Worm (Caenorhabditis elegans) whole organism, midembryonic: ENCODE data around the gene sym-1.
A peak's percentile ranks its signal among the peaks of the same experiment; 100 is the strongest.

Experiments
- T22C8.4 ChIP-seq: fragments of 200-800 bp; sonication (Bioruptor generic); IDR thresholded peaks from 2 replicates; pipeline ENCODE4 v1.3.6; 2022; ENCODE audit warnings: missing genetic modification characterization, missing compliant biosample characterization
- cog-1 ChIP-seq: sonication (generic microtip); optimal IDR thresholded peaks from 2 replicates; lab custom pipeline; 2016; ENCODE audit warnings: missing genetic modification characterization, missing compliant biosample characterization
- flt-1 ChIP-seq: fragments of 200-800 bp; sonication (Bioruptor generic); IDR thresholded peaks from 2 replicates; pipeline ENCODE4 v1.3.6; 2022; ENCODE audit warnings: missing genetic modification characterization, missing compliant biosample characterization
- klf-2 ChIP-seq: fragments of 200-800 bp; sonication (Bioruptor generic); conservative IDR thresholded peaks from 2 replicates; pipeline ENCODE4 v1.3.6; 2022; ENCODE audit warnings: missing genetic modification reagents, missing genetic modification characterization, missing compliant biosample characterization
- med-1 ChIP-seq: sonication (generic microtip); optimal IDR thresholded peaks from 2 replicates; lab custom pipeline; 2017; ENCODE audit warnings: missing genetic modification characterization, mild to moderate bottlenecking, missing compliant biosample characterization, antibody characterized with exemption, missing genetic modification reagents; ENCODE audit not compliant: insufficient read depth
- ref-1 ChIP-seq: fragments of 200-800 bp; sonication (Bioruptor generic); conservative IDR thresholded peaks from 2 replicates; pipeline ENCODE4 v1.3.6; 2022; ENCODE audit warnings: missing genetic modification reagents, missing genetic modification characterization, missing compliant biosample characterization
- tab-1 ChIP-seq: fragments of 200-800 bp; sonication (Bioruptor generic); IDR thresholded peaks from 2 replicates; pipeline ENCODE4 v1.3.6; 2022; ENCODE audit warnings: missing genetic modification characterization, missing compliant biosample characterization
- ztf-23 ChIP-seq: fragments of 200-800 bp; sonication (Bioruptor generic); IDR thresholded peaks from 2 replicates; pipeline ENCODE4 v1.3.6; 2022; ENCODE audit warnings: missing genetic modification reagents, missing genetic modification characterization, missing compliant biosample characterization
- ztf-29 ChIP-seq: fragments of 200-800 bp; sonication (Bioruptor generic); IDR thresholded peaks from 2 replicates; pipeline ENCODE4 v1.3.6; 2022; ENCODE audit warnings: missing genetic modification reagents, missing genetic modification characterization, missing compliant biosample characterization

Gene sym-1

DNA sequence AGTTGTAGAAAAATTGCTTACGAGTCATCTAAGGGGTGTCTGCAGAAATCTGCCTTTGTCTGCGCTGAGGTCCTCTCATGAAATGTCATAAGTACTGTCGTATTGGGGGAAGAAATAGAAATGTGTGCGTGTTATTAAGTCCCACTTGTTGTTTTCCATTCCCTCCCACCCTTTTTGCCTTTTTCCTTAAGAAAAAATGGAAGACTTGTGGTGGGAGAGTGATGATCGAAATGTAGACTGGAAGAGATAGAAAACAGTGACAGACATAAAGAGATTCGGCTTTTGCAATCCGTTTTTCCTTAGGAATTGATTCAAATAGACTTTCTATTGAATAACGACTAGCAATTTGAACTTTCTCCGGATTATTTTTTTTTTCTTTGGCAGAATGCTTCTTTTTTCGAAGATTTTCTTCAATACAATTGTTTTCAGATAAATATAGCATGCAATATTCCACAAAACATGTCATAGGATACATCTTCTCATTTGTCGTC is 31.7 kb upstream of the sym-1 start, which contains the start of gene ram-5:
Gene ram-5, plus strand, starts transcription at position 441 of the 491 bp plus-strand sequence.
- TF ChIP-seq ztf-23 (no peak), ztf-29 (no peak), cog-1 (tag; lab: Kevin White, UChicago) (no peak), med-1 (GFP tag; lab: Kevin White, UChicago) (no peak), T22C8.4 (GFP tag; lab: Robert Waterston, UW) (no peak), klf-2 (no peak), flt-1 (GFP tag; lab: Robert Waterston, UW) (no peak), tab-1 (GFP tag; lab: Robert Waterston, UW) (no peak), ref-1 (GFP tag; lab: Robert Waterston, UW) (no peak)

DNA sequence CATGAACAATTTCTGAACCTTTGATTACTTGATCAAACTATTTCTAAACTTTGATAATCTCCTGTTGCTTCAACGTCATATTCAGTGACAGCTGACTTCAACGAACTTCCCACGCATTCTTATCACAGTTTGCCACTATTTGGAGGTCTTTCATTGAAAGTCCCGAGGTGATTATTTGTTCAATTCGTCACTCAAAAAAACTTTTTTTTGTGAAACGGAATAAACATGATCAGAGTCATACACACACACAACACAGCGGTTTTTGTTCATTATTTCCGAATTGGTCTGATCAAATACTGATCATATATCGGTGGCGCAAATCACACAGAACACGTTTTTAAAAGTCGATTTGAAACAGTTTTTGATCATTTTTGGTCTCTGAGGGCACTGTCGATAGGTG is 25.0 kb upstream of the sym-1 start:
- TF ChIP-seq ref-1 (GFP tag; lab: Robert Waterston, UW) (no peak), tab-1 (GFP tag; lab: Robert Waterston, UW) (no peak), flt-1 (GFP tag; lab: Robert Waterston, UW) (no peak), ztf-29 (no peak), cog-1 (tag; lab: Kevin White, UChicago) (no peak), T22C8.4 (GFP tag; lab: Robert Waterston, UW) (no peak), med-1 (GFP tag; lab: Kevin White, UChicago) (no peak)

DNA sequence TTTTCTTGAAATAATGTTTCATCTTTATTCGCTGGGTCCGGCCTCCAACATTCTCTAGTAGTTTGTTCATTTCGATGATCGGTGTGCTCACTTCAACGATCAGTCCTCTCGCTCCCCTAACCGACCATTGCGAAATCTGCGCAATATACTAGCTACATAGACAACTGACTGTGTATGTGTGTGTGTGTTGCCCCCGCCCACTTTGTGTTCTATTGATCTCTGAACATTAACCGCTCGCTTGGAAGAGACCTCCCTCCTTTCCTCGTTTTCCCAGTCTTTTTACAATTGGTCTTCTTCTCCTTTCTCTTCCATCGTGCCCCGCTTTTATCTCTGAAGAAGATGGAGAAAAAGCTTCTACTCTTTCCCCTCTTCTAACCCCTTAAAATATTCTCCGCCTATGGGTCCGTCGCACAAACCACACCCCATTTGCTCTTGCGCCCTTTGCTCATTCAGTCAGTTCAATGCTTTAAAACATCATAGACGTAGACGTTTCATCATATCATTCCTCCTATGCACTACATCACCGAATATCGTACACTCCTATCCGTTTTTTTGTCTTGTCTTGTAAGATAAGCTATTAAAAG is 24.0 kb upstream of the sym-1 start:
- TF ChIP-seq flt-1 (GFP tag; lab: Robert Waterston, UW) = no peak

DNA sequence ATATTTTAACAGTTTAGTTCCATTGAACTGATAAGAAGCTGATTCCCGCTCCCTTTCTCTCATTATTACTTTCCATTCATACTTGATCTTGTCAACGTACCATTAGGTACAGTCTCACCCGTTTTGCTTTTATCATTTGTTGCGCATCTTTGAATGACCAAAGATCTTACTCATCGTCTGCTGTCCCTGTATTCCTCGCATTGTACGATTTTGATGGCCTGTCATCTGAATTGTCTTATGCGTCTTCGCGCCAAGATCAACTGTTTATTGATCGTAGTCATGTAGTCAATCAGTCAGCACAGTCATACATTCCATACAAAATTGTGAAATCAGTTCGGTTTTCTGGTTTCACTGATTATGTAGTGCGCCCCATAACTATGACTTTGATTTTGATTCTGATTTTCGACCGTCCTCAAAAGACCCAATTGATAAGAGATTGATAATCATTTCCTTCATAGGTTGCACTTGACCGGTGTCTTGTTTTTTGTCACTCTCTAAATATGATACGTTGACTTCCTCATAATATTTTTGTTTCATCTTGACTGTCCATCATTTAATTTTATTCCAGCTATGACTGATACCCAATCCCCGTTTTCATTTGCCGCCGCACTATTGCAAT is 23.4 kb upstream of the sym-1 start, which contains the start of gene nhr-3:
Gene nhr-3, plus strand, starts transcription at position 569 of the 619 bp plus-strand sequence.
- no peak for TF ChIP-seq ztf-29
- TF ChIP-seq klf-2 = no peak
- no peak for TF ChIP-seq T22C8.4 (GFP tag; lab: Robert Waterston, UW)
- no peak for TF ChIP-seq ztf-23
- TF ChIP-seq tab-1 (GFP tag; lab: Robert Waterston, UW) = no peak
- no peak for TF ChIP-seq med-1 (GFP tag; lab: Kevin White, UChicago)
- TF ChIP-seq flt-1 (GFP tag; lab: Robert Waterston, UW) = no peak
- TF ChIP-seq cog-1 (tag; lab: Kevin White, UChicago) = no peak
- no peak for TF ChIP-seq ref-1 (GFP tag; lab: Robert Waterston, UW)

DNA sequence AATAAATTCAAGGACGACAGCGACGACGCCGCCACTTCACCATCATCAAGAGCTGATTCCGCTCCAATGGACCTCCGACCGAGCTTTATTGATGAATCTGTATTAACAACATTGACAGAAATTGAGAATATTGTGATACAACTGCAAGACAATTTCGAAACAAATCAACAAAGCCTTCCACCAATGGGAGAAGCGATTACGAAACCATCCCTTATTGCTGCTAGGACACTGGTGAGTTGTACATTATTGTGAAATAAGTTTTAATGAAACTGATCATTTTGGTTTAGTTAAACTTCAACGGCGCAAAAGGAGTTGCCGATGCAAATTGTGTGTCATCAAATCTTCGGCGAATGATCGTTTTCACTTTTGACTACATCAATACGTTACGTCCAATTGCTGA is 22.3 kb upstream of the sym-1 start:
- TF ChIP-seq flt-1 (GFP tag; lab: Robert Waterston, UW) (no peak), ztf-29 (no peak), ref-1 (GFP tag; lab: Robert Waterston, UW) (no peak)

DNA sequence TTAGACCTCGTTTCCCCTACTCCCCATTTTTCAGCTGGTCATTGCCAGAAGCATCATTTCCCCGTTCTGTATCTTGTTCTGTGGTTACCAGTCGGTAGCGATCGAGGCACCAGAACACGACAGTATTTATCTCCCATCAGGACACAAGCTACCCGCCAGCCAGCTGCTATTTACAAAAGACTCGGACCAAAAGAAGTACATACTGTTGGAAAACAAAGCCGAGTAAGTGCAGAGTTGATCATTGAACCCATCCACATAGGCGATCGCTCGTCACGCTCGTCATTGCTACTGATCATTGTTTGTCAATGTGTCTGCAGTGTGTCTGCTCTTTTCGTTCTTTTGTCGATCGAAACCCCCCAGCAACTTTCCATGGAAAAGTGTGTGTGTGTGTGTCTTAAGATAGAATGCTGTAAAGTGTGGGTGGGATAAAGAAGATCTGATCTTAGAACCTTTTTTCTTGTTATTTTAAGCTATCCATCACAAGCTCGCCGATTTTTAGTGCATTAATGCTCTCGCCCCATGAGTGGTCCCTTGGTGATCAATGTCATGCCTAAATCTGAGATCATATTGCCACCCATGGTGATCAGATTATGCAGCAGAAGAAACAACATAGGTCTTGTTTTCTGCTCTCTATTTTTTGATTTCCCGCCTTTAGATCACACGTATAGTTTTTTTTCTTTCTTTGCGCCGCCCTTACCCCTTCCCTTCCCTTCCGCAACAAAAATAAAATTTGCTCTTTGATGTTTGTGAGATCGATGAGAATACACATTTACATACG is 21.7 kb upstream of the sym-1 start:
- TF ChIP-seq ztf-29 (no peak), flt-1 (GFP tag; lab: Robert Waterston, UW) (0 out of 2 replicates have a peak, but pooled peaks have one; percentile 10), klf-2 (no peak)

DNA sequence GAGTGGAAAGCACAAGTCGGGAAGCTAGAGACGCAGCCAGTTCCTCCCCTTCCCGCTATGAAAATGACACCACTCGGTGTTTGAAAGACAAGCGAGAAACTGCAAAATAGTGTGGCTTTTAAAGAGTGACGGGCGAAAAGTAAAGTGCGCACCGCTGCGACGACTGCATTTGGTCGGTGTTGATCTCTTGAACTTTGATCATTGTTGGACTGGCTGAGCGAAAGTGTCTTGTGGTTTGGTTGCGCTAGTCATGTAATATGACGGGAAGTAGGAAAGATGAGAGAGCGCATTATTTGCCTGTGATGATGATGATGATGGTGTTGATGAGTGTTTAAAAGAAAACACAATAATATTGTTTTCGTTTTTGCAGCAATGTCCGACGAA is 21.1 kb upstream of the sym-1 start:
- no peak for TF ChIP-seq med-1 (GFP tag; lab: Kevin White, UChicago)
- TF ChIP-seq cog-1 (tag; lab: Kevin White, UChicago) = peak; percentile 96

DNA sequence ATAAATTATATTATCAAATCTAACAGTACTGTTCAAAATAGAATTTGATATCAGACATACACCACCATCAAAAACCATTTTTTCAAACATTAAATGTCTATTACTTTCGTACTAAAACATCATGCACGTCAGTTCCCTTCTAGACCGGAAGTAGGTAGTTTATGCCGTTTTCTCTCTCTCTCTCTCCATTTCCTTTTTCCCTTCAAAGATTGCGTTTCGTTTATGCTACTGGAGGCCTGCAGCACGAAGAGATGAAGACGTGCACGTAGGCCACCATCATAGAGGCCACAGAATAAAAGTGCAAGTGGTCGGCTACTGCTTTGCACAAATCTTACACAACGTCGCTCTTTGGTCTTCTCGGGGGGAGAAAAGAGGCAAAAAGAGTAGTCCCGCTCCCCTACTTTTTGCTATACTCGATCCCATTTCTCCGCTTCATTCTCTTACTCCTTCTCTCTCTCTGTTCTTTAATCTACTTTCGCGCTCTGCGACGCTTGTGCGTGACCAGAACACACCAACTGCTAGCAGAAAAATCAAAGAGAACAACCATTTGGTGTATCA is 19.9 kb upstream of the sym-1 start:
- no peak for TF ChIP-seq T22C8.4 (GFP tag; lab: Robert Waterston, UW)
- peak; percentile 52; the same call in 1 of the 2 replicates for TF ChIP-seq ztf-29

DNA sequence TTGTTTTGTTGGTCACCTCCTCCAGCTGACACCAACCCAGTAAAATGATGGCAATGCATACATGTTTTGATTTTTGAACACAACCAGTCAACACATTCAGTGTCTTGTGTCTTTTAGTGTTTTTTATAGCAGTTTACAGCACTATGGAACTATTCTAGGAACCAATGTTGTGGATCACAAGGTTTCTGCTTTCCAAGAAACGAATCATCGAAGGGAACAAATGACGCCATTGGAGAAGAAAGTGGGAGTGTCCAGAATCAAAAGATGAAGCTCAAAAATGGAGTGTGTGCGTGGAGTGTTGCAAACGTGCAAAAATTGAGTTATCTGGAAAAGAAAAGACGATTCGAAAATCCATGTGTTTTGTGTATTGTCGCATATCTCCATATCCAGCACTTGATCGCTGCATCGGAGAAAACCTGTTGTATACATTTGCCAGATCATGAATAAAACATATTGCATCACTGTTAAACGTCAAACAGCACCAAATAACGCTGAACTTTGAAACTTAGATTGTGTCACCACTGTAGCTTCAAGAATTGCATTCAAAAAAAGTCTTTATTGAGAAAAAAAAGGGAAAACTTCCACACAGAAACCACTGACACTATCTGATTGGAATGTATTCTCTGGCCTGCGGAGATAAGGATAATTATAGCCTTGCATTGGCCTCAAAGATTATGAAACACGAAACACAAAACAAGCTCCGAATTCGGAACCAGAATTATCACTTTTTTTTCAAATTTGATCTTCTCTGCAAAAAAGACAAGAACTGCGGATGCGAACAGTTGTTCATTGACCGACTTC is 18.9 kb upstream of the sym-1 start:
- TF ChIP-seq flt-1 (GFP tag; lab: Robert Waterston, UW) = no peak
- no peak for TF ChIP-seq T22C8.4 (GFP tag; lab: Robert Waterston, UW)
- TF ChIP-seq tab-1 (GFP tag; lab: Robert Waterston, UW) = no peak
- TF ChIP-seq klf-2 = no peak
- TF ChIP-seq med-1 (GFP tag; lab: Kevin White, UChicago) = no peak
- no peak for TF ChIP-seq ztf-29
- no peak for TF ChIP-seq ztf-23
- no peak for TF ChIP-seq cog-1 (tag; lab: Kevin White, UChicago)
- no peak for TF ChIP-seq ref-1 (GFP tag; lab: Robert Waterston, UW)
